Worm (Caenorhabditis elegans): ENCODE data around the gene gln-1.
A peak's percentile ranks its signal among the peaks of the same experiment; 100 is the strongest.

gln-1 gene

ce11 chrX:6059163-6059782 is 1.2 kb downstream of the gln-1 start (continued):
- TF ChIP-seq pqm-1 (tag; optimal IDR thresholded peaks at IDR 0.05) (peak; percentile 51), zip-11 (GFP tag; IDR thresholded peaks at IDR 0.05) (no peak), dmd-6 (GFP tag; IDR thresholded peaks at IDR 0.05) (peak; percentile 55), F44E2.7 (GFP tag; IDR thresholded peaks at IDR 0.05) (no peak), mep-1 (tag; optimal IDR thresholded peaks at IDR 0.05) (peak; percentile 12), hif-1 (tag; optimal IDR thresholded peaks at IDR 0.05) (no peak), fkh-10 (GFP tag; optimal IDR thresholded peaks at IDR 0.05) (no peak), hlh-30 (tag; optimal IDR thresholded peaks at IDR 0.05; ENCODE audit: insufficient read depth) (no peak), aha-1 (tag) (peak; percentile 94), ceh-62 (tag; optimal IDR thresholded peaks at IDR 0.05) (no peak), ceh-32 (tag; optimal IDR thresholded peaks at IDR 0.05; ENCODE audit: poor library complexity) (no peak), F26F4.8 (GFP tag; conservative IDR thresholded peaks at IDR 0.05) (no peak), unc-39 (tag; optimal IDR thresholded peaks at IDR 0.05) (no peak), lin-39 (tag; optimal IDR thresholded peaks at IDR 0.05) (no peak), nhr-11 (tag; optimal IDR thresholded peaks at IDR 0.05) (no peak), lin-13 (GFP tag; optimal IDR thresholded peaks at IDR 0.05) (no peak), Y105C5A.15 (GFP tag; IDR thresholded peaks at IDR 0.05) (no peak), egl-27 (tag; optimal IDR thresholded peaks at IDR 0.05) (no peak), mxl-3 (GFP tag; optimal IDR thresholded peaks at IDR 0.05) (no peak), Y48G9A.11 (GFP tag; IDR thresholded peaks at IDR 0.05) (no peak), ceh-44 (GFP tag; IDR thresholded peaks at IDR 0.05) (no peak), nhr-102 (tag; optimal IDR thresholded peaks at IDR 0.05) (peak; percentile 20), duxl-1 (tag; optimal IDR thresholded peaks at IDR 0.05; ENCODE audit: poor library complexity) (no peak), pha-4 (GFP tag; IDR thresholded peaks at IDR 0.05) (no peak), pha-4 (tag; optimal IDR thresholded peaks at IDR 0.05) (no peak), Y75B8A.6 (GFP tag; IDR thresholded peaks at IDR 0.05) (no peak), nhr-237 (tag; optimal IDR thresholded peaks at IDR 0.05) (no peak), fos-1 (tag; optimal IDR thresholded peaks at IDR 0.05) (no peak), mxl-2 (GFP tag; conservative IDR thresholded peaks at IDR 0.05) (no peak), cey-2 (tag; optimal IDR thresholded peaks at IDR 0.05; ENCODE audit: borderline replicate concordance, insufficient read depth) (no peak), snpc-1.2 (GFP tag; IDR thresholded peaks at IDR 0.05) (no peak), saeg-2 (GFP tag; IDR thresholded peaks at IDR 0.05) (no peak), ztf-11 (tag; optimal IDR thresholded peaks at IDR 0.05) (no peak), attf-4 (tag; optimal IDR thresholded peaks at IDR 0.05) (no peak), php-3 (GFP tag; IDR thresholded peaks at IDR 0.05) (no peak), ceh-28 (tag; optimal IDR thresholded peaks at IDR 0.05) (no peak), spr-1 (tag; optimal IDR thresholded peaks at IDR 0.05) (no peak), lin-38 (GFP tag; IDR thresholded peaks at IDR 0.05) (no peak), F49E8.2 (tag; optimal IDR thresholded peaks at IDR 0.05; ENCODE audit: borderline replicate concordance) (no peak), dve-1 (tag; optimal IDR thresholded peaks at IDR 0.05; ENCODE audit: insufficient read depth) (peak; percentile 72), nhr-10 (tag; optimal IDR thresholded peaks at IDR 0.05) (peak; percentile 49), hmg-1.1 (GFP tag; IDR thresholded peaks at IDR 0.05) (no peak), unc-130 (GFP tag; optimal IDR thresholded peaks at IDR 0.05) (no peak), arid-1 (GFP tag; conservative IDR thresholded peaks at IDR 0.05) (no peak), zag-1 (tag; optimal IDR thresholded peaks at IDR 0.05) (no peak), egl-43 (GFP tag; IDR thresholded peaks at IDR 0.05) (no peak), ztf-7 (tag; optimal IDR thresholded peaks at IDR 0.05) (peak; percentile 91), aly-2 (tag; optimal IDR thresholded peaks at IDR 0.05) (no peak), ces-1 (GFP tag; optimal IDR thresholded peaks at IDR 0.05) (no peak), ceh-82 (tag; optimal IDR thresholded peaks at IDR 0.05) (no peak), nhr-28 (tag; optimal IDR thresholded peaks at IDR 0.05) (peak; percentile 47), mdl-1 (tag; optimal IDR thresholded peaks at IDR 0.05) (no peak)
